Worm (Caenorhabditis elegans) whole organism, L2 larva: ENCODE results near the gene faah-2.

Source experiments
- aly-2 ChIP-seq: fragments of 150-350 bp; optimal IDR thresholded peaks from 2 replicates; lab custom pipeline; 2014; ENCODE audit warnings: missing biosample characterization, missing genetic modification characterization
- blmp-1 ChIP-seq: sonication (generic microtip); optimal IDR thresholded peaks from 2 replicates; lab custom pipeline; 2017; ENCODE audit warnings: missing genetic modification characterization, mild to moderate bottlenecking, missing compliant biosample characterization, antibody characterized with exemption, moderate library complexity; ENCODE audit not compliant: insufficient read depth
- ceh-82 ChIP-seq: fragments of 150-350 bp; optimal IDR thresholded peaks from 2 replicates; lab custom pipeline; 2014; ENCODE audit warnings: missing biosample characterization, missing genetic modification characterization
- egl-27 ChIP-seq: sonication (generic microtip); optimal IDR thresholded peaks from 3 replicates; lab custom pipeline; 2017; ENCODE audit warnings: missing biosample characterization, missing genetic modification reagents, missing genetic modification characterization
- elt-3 ChIP-seq: sonication (generic microtip); optimal IDR thresholded peaks from 2 replicates; lab custom pipeline; 2017; ENCODE audit warnings: missing biosample characterization, missing genetic modification characterization
- fos-1 ChIP-seq: fragments of 150-350 bp; optimal IDR thresholded peaks from 2 replicates; lab custom pipeline; 2014; ENCODE audit warnings: missing biosample characterization, missing genetic modification characterization
- mab-5 ChIP-seq: fragments of 150-350 bp; optimal IDR thresholded peaks from 2 replicates; lab custom pipeline; 2014; ENCODE audit warnings: missing biosample characterization, missing genetic modification characterization
- mbf-1 ChIP-seq: sonication (generic microtip); optimal IDR thresholded peaks from 2 replicates; lab custom pipeline; 2017; ENCODE audit warnings: missing biosample characterization, missing genetic modification characterization
- nhr-12 ChIP-seq: fragments of 150-350 bp; optimal IDR thresholded peaks from 2 replicates; lab custom pipeline; 2014; ENCODE audit warnings: missing biosample characterization, missing genetic modification characterization
- nhr-6 ChIP-seq: fragments of 150-350 bp; optimal IDR thresholded peaks from 2 replicates; lab custom pipeline; 2014; ENCODE audit warnings: missing biosample characterization, missing genetic modification characterization
- peb-1 ChIP-seq: fragments of 150-350 bp; optimal IDR thresholded peaks from 2 replicates; lab custom pipeline; 2014; ENCODE audit warnings: missing biosample characterization, missing genetic modification characterization
- skn-1 ChIP-seq: sonication (generic microtip); optimal IDR thresholded peaks from 2 replicates; lab custom pipeline; 2017; ENCODE audit warnings: missing biosample characterization, missing genetic modification characterization
- ztf-4 ChIP-seq: fragments of 150-350 bp; optimal IDR thresholded peaks from 2 replicates; lab custom pipeline; 2014; ENCODE audit warnings: missing biosample characterization, missing genetic modification characterization

- TF ChIP-seq egl-27 (tag; lab: Kevin White, UChicago): no peak
- TF ChIP-seq mbf-1 (tag; lab: Kevin White, UChicago): no peak
- TF ChIP-seq elt-3 (tag; lab: Kevin White, UChicago): no peak
- TF ChIP-seq blmp-1 (tag; lab: Kevin White, UChicago): no peak
- no peak for TF ChIP-seq fos-1
- TF ChIP-seq ztf-4: no peak
- TF ChIP-seq skn-1 (tag; lab: Kevin White, UChicago): no peak
- TF ChIP-seq mab-5 (tag; lab: Kevin White, UChicago): no peak
- TF ChIP-seq nhr-12 (tag; lab: Kevin White, UChicago): no peak
- no peak for TF ChIP-seq aly-2
- no peak for TF ChIP-seq peb-1 (tag; lab: Kevin White, UChicago)
- no peak for TF ChIP-seq nhr-6 (tag; lab: Kevin White, UChicago)
- no peak for TF ChIP-seq ceh-82 (tag; lab: Kevin White, UChicago)
Measured at ce11 chrIV:8173610-8174009, 21.4 kb downstream of the faah-2 start.
